Worm (Caenorhabditis elegans) whole organism, late embryonic: ENCODE results near the gene acp-3.

Experiments used
- K02D7.2 ChIP-seq: sonication (generic microtip); optimal IDR thresholded peaks from 2 replicates; lab custom pipeline; 2017; ENCODE audit warnings: mild to moderate bottlenecking, missing genetic modification characterization, missing compliant biosample characterization
- K09A11.1 ChIP-seq: sonication (generic microtip); optimal IDR thresholded peaks from 2 replicates; lab custom pipeline; 2017; ENCODE audit warnings: antibody characterized with exemption, mild to moderate bottlenecking, missing genetic modification characterization, missing compliant biosample characterization; ENCODE audit not compliant: insufficient read depth
- T23F11.4 ChIP-seq: fragments of 200-800 bp; sonication (Bioruptor generic); optimal IDR thresholded peaks from 2 replicates; lab custom pipeline; 2018; ENCODE audit warnings: mild to moderate bottlenecking, missing genetic modification characterization, missing compliant biosample characterization
- Y22D7AL.16 ChIP-seq: sonication (generic microtip); optimal IDR thresholded peaks from 2 replicates; lab custom pipeline; 2016; ENCODE audit warnings: missing genetic modification characterization, missing compliant biosample characterization
- ahr-1 ChIP-seq: sonication (generic microtip); optimal IDR thresholded peaks from 2 replicates; lab custom pipeline; 2016; ENCODE audit warnings: missing genetic modification characterization, missing compliant biosample characterization
- ama-1 ChIP-seq: fragments of 150-350 bp; optimal IDR thresholded peaks from 2 replicates; lab custom pipeline; 2014
- ceh-18 ChIP-seq: sonication (generic microtip); optimal IDR thresholded peaks from 2 replicates; lab custom pipeline; 2016; ENCODE audit warnings: missing genetic modification characterization, missing compliant biosample characterization
- ceh-24 ChIP-seq: sonication (generic microtip); optimal IDR thresholded peaks from 2 replicates; lab custom pipeline; 2016; ENCODE audit warnings: mild to moderate bottlenecking, missing genetic modification characterization, missing compliant biosample characterization
- ceh-31 ChIP-seq: sonication (generic microtip); optimal IDR thresholded peaks from 2 replicates; lab custom pipeline; 2016; ENCODE audit warnings: missing genetic modification characterization, missing compliant biosample characterization
- ceh-45 ChIP-seq: fragments of 200-800 bp; sonication (Bioruptor generic); IDR thresholded peaks from 2 replicates; pipeline ENCODE4 v1.3.6; 2022; ENCODE audit warnings: missing genetic modification reagents, missing genetic modification characterization, missing compliant biosample characterization
- ceh-48 ChIP-seq: sonication (generic microtip); optimal IDR thresholded peaks from 2 replicates; lab custom pipeline; 2016; ENCODE audit warnings: missing genetic modification characterization, inconsistent platforms, missing compliant biosample characterization
- ceh-9 ChIP-seq: sonication (generic microtip); optimal IDR thresholded peaks from 2 replicates; lab custom pipeline; 2016; ENCODE audit warnings: mild to moderate bottlenecking, missing genetic modification characterization, inconsistent platforms, missing compliant biosample characterization
- elt-4 ChIP-seq: sonication (generic microtip); optimal IDR thresholded peaks from 2 replicates; lab custom pipeline; 2016; ENCODE audit warnings: missing genetic modification characterization, missing compliant biosample characterization
- ets-4 ChIP-seq: sonication (generic microtip); optimal IDR thresholded peaks from 2 replicates; lab custom pipeline; 2016; ENCODE audit warnings: missing genetic modification characterization, missing compliant biosample characterization
- fax-1 ChIP-seq: sonication (generic microtip); optimal IDR thresholded peaks from 2 replicates; lab custom pipeline; 2016; ENCODE audit warnings: missing genotype, missing genetic modification characterization, missing compliant biosample characterization
- hlh-30 ChIP-seq: sonication (generic microtip); optimal IDR thresholded peaks from 2 replicates; lab custom pipeline; 2017; ENCODE audit warnings: antibody characterized with exemption, missing genetic modification characterization, missing compliant biosample characterization; ENCODE audit not compliant: insufficient read depth
- hlh-6 ChIP-seq: sonication (generic microtip); optimal IDR thresholded peaks from 2 replicates; lab custom pipeline; 2016; ENCODE audit warnings: missing genotype, missing genetic modification characterization, missing compliant biosample characterization
- hlh-8 ChIP-seq: sonication (generic microtip); optimal IDR thresholded peaks from 2 replicates; lab custom pipeline; 2016; ENCODE audit warnings: missing genotype, missing genetic modification characterization, missing compliant biosample characterization
- madf-2 ChIP-seq: sonication (generic microtip); optimal IDR thresholded peaks from 2 replicates; lab custom pipeline; 2017; ENCODE audit warnings: missing genetic modification characterization, missing compliant biosample characterization
- mec-3 ChIP-seq: sonication (generic microtip); optimal IDR thresholded peaks from 2 replicates; lab custom pipeline; 2016; ENCODE audit warnings: borderline replicate concordance, missing genetic modification characterization, missing compliant biosample characterization
- nfya-1 ChIP-seq: sonication (generic microtip); optimal IDR thresholded peaks from 2 replicates; lab custom pipeline; 2017; ENCODE audit warnings: missing genetic modification characterization, mild to moderate bottlenecking, missing compliant biosample characterization, antibody characterized with exemption, moderate library complexity
- nhr-11 ChIP-seq: fragments of 150-350 bp; optimal IDR thresholded peaks from 2 replicates; lab custom pipeline; 2014; ENCODE audit warnings: missing biosample characterization, missing genetic modification characterization
- nhr-232 ChIP-seq: sonication (generic microtip); optimal IDR thresholded peaks from 2 replicates; lab custom pipeline; 2016; ENCODE audit warnings: missing genetic modification characterization, missing compliant biosample characterization
- npax-4 ChIP-seq: sonication (generic microtip); optimal IDR thresholded peaks from 2 replicates; lab custom pipeline; 2016; ENCODE audit warnings: missing genetic modification characterization, missing compliant biosample characterization
- odd-2 ChIP-seq: sonication (generic microtip); optimal IDR thresholded peaks from 2 replicates; lab custom pipeline; 2017; ENCODE audit warnings: antibody characterized with exemption, mild to moderate bottlenecking, missing genetic modification characterization, missing compliant biosample characterization
- pat-9 ChIP-seq: fragments of 200-800 bp; sonication (Bioruptor generic); optimal IDR thresholded peaks from 2 replicates; lab custom pipeline; 2018; ENCODE audit warnings: mild to moderate bottlenecking, missing genetic modification characterization, moderate library complexity, missing compliant biosample characterization
- pax-1 ChIP-seq: fragments of 150-350 bp; optimal IDR thresholded peaks from 2 replicates; lab custom pipeline; 2014; ENCODE audit warnings: missing biosample characterization, missing genetic modification characterization
- pha-2 ChIP-seq: sonication (generic microtip); optimal IDR thresholded peaks from 2 replicates; lab custom pipeline; 2017; ENCODE audit warnings: mild to moderate bottlenecking, missing genetic modification characterization, missing compliant biosample characterization
- sox-2 ChIP-seq: fragments of 200-800 bp; sonication (Bioruptor generic); IDR thresholded peaks from 2 replicates; pipeline ENCODE4 v1.3.6; 2022; ENCODE audit warnings: missing genetic modification reagents, missing genetic modification characterization, missing compliant biosample characterization
- syd-9 ChIP-seq: sonication (generic microtip); optimal IDR thresholded peaks from 2 replicates; lab custom pipeline; 2016; ENCODE audit warnings: mild to moderate bottlenecking, missing genetic modification characterization, moderate library complexity, missing compliant biosample characterization
- ttx-3 ChIP-seq: sonication (generic microtip); optimal IDR thresholded peaks from 2 replicates; lab custom pipeline; 2016; ENCODE audit warnings: missing genetic modification reagents, missing genetic modification characterization, missing compliant biosample characterization
- unc-42 ChIP-seq: sonication (generic microtip); optimal IDR thresholded peaks from 2 replicates; lab custom pipeline; 2016; ENCODE audit warnings: missing genotype, missing genetic modification characterization, missing compliant biosample characterization
- unc-55 ChIP-seq: sonication (generic microtip); optimal IDR thresholded peaks from 2 replicates; lab custom pipeline; 2017; ENCODE audit warnings: missing biosample characterization, missing genetic modification reagents, missing genetic modification characterization
- unc-86 ChIP-seq: sonication (generic microtip); optimal IDR thresholded peaks from 2 replicates; lab custom pipeline; 2016; ENCODE audit warnings: missing genetic modification characterization, missing compliant biosample characterization
- zip-5 ChIP-seq: sonication (generic microtip); optimal IDR thresholded peaks from 2 replicates; lab custom pipeline; 2016; ENCODE audit warnings: missing genetic modification characterization, missing compliant biosample characterization
- ztf-16 ChIP-seq: sonication (generic microtip); optimal IDR thresholded peaks from 2 replicates; lab custom pipeline; 2017; ENCODE audit warnings: missing genetic modification characterization, missing compliant biosample characterization

The acp-3 gene

ce11 chrII:8467809-8468208 lies 30.9 kb upstream of the acp-3 start, which contains the start of gene M05D6.2:
Gene M05D6.2 (plus strand): TSS chrII:8468109.
- no peak for TF ChIP-seq ahr-1
- no peak for TF ChIP-seq sox-2 (GFP tag; lab: Robert Waterston, UW)
- TF ChIP-seq ceh-9, result no peak
- TF ChIP-seq pat-9, result no peak
- no peak for TF ChIP-seq npax-4 (tag; lab: Kevin White, UChicago)
- TF ChIP-seq ceh-31, result no peak
- TF ChIP-seq pax-1, result no peak
- no peak for TF ChIP-seq pha-2 (tag; lab: Kevin White, UChicago)
- TF ChIP-seq unc-55, result no peak
- TF ChIP-seq ama-1 (lab: Kevin White, UChicago), result no peak
- TF ChIP-seq ztf-16 (tag; lab: Kevin White, UChicago), result no peak
- TF ChIP-seq madf-2 (tag; lab: Kevin White, UChicago), result no peak
- no peak for TF ChIP-seq fax-1
- no peak for TF ChIP-seq Y22D7AL.16 (tag; lab: Kevin White, UChicago)
- no peak for TF ChIP-seq odd-2 (tag; lab: Kevin White, UChicago)

ce11 chrII:8466874-8467273 lies 29.9 kb upstream of the acp-3 start, which contains the start of gene F22B5.10:
Gene F22B5.10 (plus strand): TSS chrII:8467174.
- no peak for TF ChIP-seq syd-9 (tag; lab: Kevin White, UChicago)
- TF ChIP-seq sox-2 (GFP tag; lab: Robert Waterston, UW), result no peak
- no peak for TF ChIP-seq nfya-1
- no peak for TF ChIP-seq zip-5 (tag; lab: Kevin White, UChicago)
- no peak for TF ChIP-seq unc-86 (tag; lab: Kevin White, UChicago)
- no peak for TF ChIP-seq ttx-3 (tag; lab: Kevin White, UChicago)
- no peak for TF ChIP-seq ceh-18 (tag; lab: Kevin White, UChicago)
- no peak for TF ChIP-seq ceh-24 (tag; lab: Kevin White, UChicago)
- no peak for TF ChIP-seq ceh-45 (GFP tag; lab: Robert Waterston, UW)
- no peak for TF ChIP-seq ets-4 (tag; lab: Kevin White, UChicago)
- TF ChIP-seq nhr-11 (tag; lab: Kevin White, UChicago), result no peak
- TF ChIP-seq, all 69 proteins: peak for 0

ce11 chrII:8464448-8464898 lies 27.5 kb upstream of the acp-3 start, which contains the start of gene fars-3:
Gene fars-3 (plus strand): TSS chrII:8464848.
- TF ChIP-seq T23F11.4 (GFP tag; lab: Kevin White, UChicago) (no peak), unc-42 (peak; percentile 24)
- TF ChIP-seq, all 69 proteins: peak for 1

- peak; percentile 16 for TF ChIP-seq hlh-30
- no peak for TF ChIP-seq nhr-232
- TF ChIP-seq ceh-48 (tag; lab: Kevin White, UChicago), result peak; percentile 43
- TF ChIP-seq K09A11.1, result no peak
- TF ChIP-seq elt-4, result no peak
- TF ChIP-seq zip-5 (tag; lab: Kevin White, UChicago), result no peak
- TF ChIP-seq mec-3, result no peak
Measured at ce11 chrII:8457438-8457837, 20.5 kb upstream of the acp-3 start, which contains the start of gene zyg-9. Gene zyg-9 (plus strand): TSS chrII:8457818.

ce11 chrII:8456681-8457389 lies 19.9 kb upstream of the acp-3 start:
- no peak for TF ChIP-seq ahr-1
- no peak for TF ChIP-seq ceh-18 (tag; lab: Kevin White, UChicago)
- no peak for TF ChIP-seq hlh-8
- TF ChIP-seq unc-86 (tag; lab: Kevin White, UChicago), result no peak
- TF ChIP-seq fax-1, result no peak
- TF ChIP-seq K02D7.2 (tag; lab: Kevin White, UChicago), result no peak
- TF ChIP-seq unc-42, result no peak
- no peak for TF ChIP-seq ets-4 (tag; lab: Kevin White, UChicago)
- TF ChIP-seq hlh-6 (tag; lab: Kevin White, UChicago), result no peak
